Worm (Caenorhabditis elegans) whole organism, young adult: ENCODE data around the gene npax-1.

Source experiments
- B0019.2 ChIP-seq: fragments of 200-800 bp; sonication (Bioruptor generic); conservative IDR thresholded peaks from 2 replicates; pipeline ENCODE4 v1.3.6; 2022; ENCODE audit warnings: missing genetic modification reagents, missing genetic modification characterization, missing compliant biosample characterization
- B0035.1 ChIP-seq: sonication (generic microtip); optimal IDR thresholded peaks from 2 replicates; lab custom pipeline; 2016; ENCODE audit warnings: missing genetic modification characterization, mild to moderate bottlenecking, missing compliant biosample characterization, missing genotype, missing genetic modification reagents
- B0336.3 ChIP-seq: fragments of 200-800 bp; sonication (Bioruptor generic); IDR thresholded peaks from 2 replicates; pipeline ENCODE4 v1.3.6; 2022; ENCODE audit warnings: missing genetic modification characterization, missing compliant biosample characterization
- F10E7.11 ChIP-seq: sonication (generic microtip); optimal IDR thresholded peaks from 2 replicates; lab custom pipeline; 2017; ENCODE audit warnings: mild to moderate bottlenecking, missing genetic modification characterization, moderate library complexity, missing compliant biosample characterization
- F33H1.4 ChIP-seq: fragments of 200-800 bp; sonication (Bioruptor generic); IDR thresholded peaks from 2 replicates; pipeline ENCODE4 v1.3.6; 2022; ENCODE audit warnings: missing genetic modification reagents, missing genetic modification characterization, missing compliant biosample characterization
- F57C9.4 ChIP-seq: sonication (generic microtip); optimal IDR thresholded peaks from 2 replicates; lab custom pipeline; 2017; ENCODE audit warnings: mild to moderate bottlenecking, missing genetic modification characterization, missing compliant biosample characterization
- K11D2.4 ChIP-seq: fragments of 200-800 bp; sonication (Bioruptor generic); IDR thresholded peaks from 2 replicates; pipeline ENCODE4 v1.3.6; 2022; ENCODE audit warnings: missing genetic modification reagents, missing genetic modification characterization, missing compliant biosample characterization
- Y53G8AR.9 ChIP-seq: fragments of 200-800 bp; sonication (Bioruptor generic); conservative IDR thresholded peaks from 2 replicates; pipeline ENCODE4 v1.3.6; 2022; ENCODE audit warnings: missing genetic modification reagents, missing genetic modification characterization, missing compliant biosample characterization
- akir-1 ChIP-seq: fragments of 200-800 bp; sonication (Bioruptor generic); optimal IDR thresholded peaks from 2 replicates; lab custom pipeline; 2018; ENCODE audit warnings: mild to moderate bottlenecking, missing genetic modification characterization, moderate library complexity, missing compliant biosample characterization
- ama-1 ChIP-seq, 3 experiments: fragments of 150-350 bp in 1 of 3; sonication (generic microtip) in 2 of 3; optimal IDR thresholded peaks; 2 replicates each; lab custom pipeline; 2014 to 2018; ENCODE audit warnings: missing biosample characterization in 2 of 3, missing genetic modification characterization in 2 of 3, missing genetic modification reagents in 2 of 3
- aptf-3 ChIP-seq: fragments of 200-800 bp; sonication (Bioruptor generic); IDR thresholded peaks from 2 replicates; pipeline ENCODE4 v1.3.6; 2022; ENCODE audit warnings: missing genetic modification characterization, missing compliant biosample characterization
- athp-1 ChIP-seq: sonication (generic microtip); optimal IDR thresholded peaks from 2 replicates; lab custom pipeline; 2017; ENCODE audit warnings: mild to moderate bottlenecking, missing genetic modification characterization, missing compliant biosample characterization
- attf-3 ChIP-seq: fragments of 200-800 bp; sonication (Bioruptor generic); conservative IDR thresholded peaks from 2 replicates; pipeline ENCODE4 v1.3.6; 2022; ENCODE audit warnings: missing genetic modification reagents, missing genetic modification characterization, missing compliant biosample characterization
- attf-5 ChIP-seq: fragments of 200-800 bp; sonication (Bioruptor generic); optimal IDR thresholded peaks from 2 replicates; lab custom pipeline; 2018; ENCODE audit warnings: mild to moderate bottlenecking, missing genetic modification characterization, missing compliant biosample characterization
- bed-2 ChIP-seq: fragments of 200-800 bp; sonication (Bioruptor generic); IDR thresholded peaks from 2 replicates; pipeline ENCODE4 v1.3.6; 2022; ENCODE audit warnings: missing genetic modification reagents, missing genetic modification characterization, missing compliant biosample characterization
- cebp-2 ChIP-seq: fragments of 200-800 bp; sonication (Bioruptor generic); IDR thresholded peaks from 2 replicates; pipeline ENCODE4 v1.3.6; 2022; ENCODE audit warnings: missing genetic modification characterization, missing compliant biosample characterization
- chd-7 ChIP-seq: sonication (generic microtip); optimal IDR thresholded peaks from 2 replicates; lab custom pipeline; 2016; ENCODE audit warnings: mild to moderate bottlenecking, missing genetic modification characterization, moderate library complexity, missing compliant biosample characterization
- die-1 ChIP-seq: sonication (generic microtip); optimal IDR thresholded peaks from 2 replicates; lab custom pipeline; 2016; ENCODE audit warnings: missing genotype, mild to moderate bottlenecking, missing genetic modification characterization, missing compliant biosample characterization
- dpl-1 ChIP-seq: fragments of 150-350 bp; optimal IDR thresholded peaks from 2 replicates; lab custom pipeline; 2014; ENCODE audit warnings: missing biosample characterization, missing genetic modification reagents, missing genetic modification characterization
- efl-1 ChIP-seq: fragments of 150-350 bp; optimal IDR thresholded peaks from 2 replicates; lab custom pipeline; 2014; ENCODE audit warnings: missing biosample characterization, missing genetic modification reagents, missing genetic modification characterization
- egl-18 ChIP-seq: fragments of 200-800 bp; sonication (Bioruptor generic); IDR thresholded peaks from 2 replicates; pipeline ENCODE4 v1.3.6; 2022; ENCODE audit warnings: missing genetic modification reagents, missing genetic modification characterization, missing compliant biosample characterization
- egl-44 ChIP-seq: fragments of 200-800 bp; sonication (Bioruptor generic); IDR thresholded peaks from 2 replicates; pipeline ENCODE4 v1.3.6; 2022; ENCODE audit warnings: missing genetic modification reagents, missing genetic modification characterization, missing compliant biosample characterization
- hmg-1.2 ChIP-seq: fragments of 200-800 bp; sonication (Bioruptor generic); IDR thresholded peaks from 2 replicates; pipeline ENCODE4 v1.3.6; 2022; ENCODE audit warnings: missing genetic modification reagents, missing genetic modification characterization, missing compliant biosample characterization
- hsf-1 ChIP-seq: fragments of 200-800 bp; sonication (Bioruptor generic); IDR thresholded peaks from 2 replicates; pipeline ENCODE4 v1.3.6; 2022; ENCODE audit warnings: missing genetic modification reagents, missing genetic modification characterization, missing compliant biosample characterization
- let-526 ChIP-seq: fragments of 200-800 bp; sonication (Bioruptor generic); IDR thresholded peaks from 2 replicates; pipeline ENCODE4 v1.3.6; 2022; ENCODE audit warnings: missing genetic modification reagents, missing genetic modification characterization, missing compliant biosample characterization
- lin-26 ChIP-seq: fragments of 200-800 bp; sonication (Bioruptor generic); IDR thresholded peaks from 2 replicates; pipeline ENCODE4 v1.3.6; 2022; ENCODE audit warnings: missing genetic modification reagents, missing genetic modification characterization, missing compliant biosample characterization
- lsl-1 ChIP-seq: fragments of 200-800 bp; sonication (Bioruptor generic); optimal IDR thresholded peaks from 2 replicates; lab custom pipeline; 2018; ENCODE audit warnings: mild to moderate bottlenecking, missing genetic modification characterization, moderate library complexity, missing compliant biosample characterization
- lsy-27 ChIP-seq: sonication (generic microtip); optimal IDR thresholded peaks from 2 replicates; lab custom pipeline; 2017; ENCODE audit warnings: missing genetic modification characterization, mild to moderate bottlenecking, missing compliant biosample characterization, antibody characterized with exemption, missing genotype, borderline replicate concordance; ENCODE audit not compliant: insufficient read depth
- madf-10 ChIP-seq: sonication (generic microtip); optimal IDR thresholded peaks from 2 replicates; lab custom pipeline; 2016; ENCODE audit warnings: mild to moderate bottlenecking, missing genetic modification characterization, missing compliant biosample characterization
- madf-3 ChIP-seq: fragments of 200-800 bp; sonication (Bioruptor generic); IDR thresholded peaks from 2 replicates; pipeline ENCODE4 v1.3.6; 2022; ENCODE audit warnings: missing genetic modification reagents, missing genetic modification characterization, missing compliant biosample characterization
- mcd-1 ChIP-seq: fragments of 200-800 bp; sonication (Bioruptor generic); IDR thresholded peaks from 2 replicates; pipeline ENCODE4 v1.3.6; 2022; ENCODE audit warnings: missing genetic modification reagents, missing genetic modification characterization, missing compliant biosample characterization
- mxl-1 ChIP-seq: sonication (generic microtip); optimal IDR thresholded peaks from 2 replicates; lab custom pipeline; 2016; ENCODE audit warnings: missing genetic modification characterization, missing compliant biosample characterization
- nfya-2 ChIP-seq: fragments of 200-800 bp; sonication (Bioruptor generic); IDR thresholded peaks from 2 replicates; pipeline ENCODE4 v1.3.6; 2022; ENCODE audit warnings: missing genetic modification reagents, missing genetic modification characterization, missing compliant biosample characterization
- nfyb-1 ChIP-seq: fragments of 200-800 bp; sonication (Bioruptor generic); IDR thresholded peaks from 2 replicates; pipeline ENCODE4 v1.3.6; 2022; ENCODE audit warnings: missing genetic modification reagents, missing genetic modification characterization, missing compliant biosample characterization
- pbrm-1 ChIP-seq: fragments of 200-800 bp; sonication (Bioruptor generic); IDR thresholded peaks from 2 replicates; pipeline ENCODE4 v1.3.6; 2022; ENCODE audit warnings: missing genetic modification reagents, missing genetic modification characterization, missing compliant biosample characterization
- pha-4 ChIP-seq: fragments of 150-350 bp; sonication (generic microtip); optimal IDR thresholded peaks from 2 replicates; lab custom pipeline; 2014; ENCODE audit warnings: missing biosample characterization, missing genetic modification reagents, missing genetic modification characterization
- repo-1 ChIP-seq: sonication (generic microtip); optimal IDR thresholded peaks from 2 replicates; lab custom pipeline; 2017; ENCODE audit warnings: mild to moderate bottlenecking, missing genetic modification characterization, missing compliant biosample characterization
- sdz-38 ChIP-seq: sonication (generic microtip); optimal IDR thresholded peaks from 2 replicates; lab custom pipeline; 2016; ENCODE audit warnings: missing genotype, missing genetic modification characterization, missing compliant biosample characterization
- sea-2 ChIP-seq: fragments of 200-800 bp; sonication (Bioruptor generic); IDR thresholded peaks from 2 replicates; pipeline ENCODE4 v1.3.6; 2022; ENCODE audit warnings: missing genetic modification characterization, missing compliant biosample characterization
- sptf-2 ChIP-seq: fragments of 200-800 bp; sonication (Bioruptor generic); optimal IDR thresholded peaks from 2 replicates; lab custom pipeline; 2018; ENCODE audit warnings: mild to moderate bottlenecking, missing genetic modification characterization, missing compliant biosample characterization
- tbp1 ChIP-seq: fragments of 200-800 bp; sonication (Bioruptor generic); optimal IDR thresholded peaks from 2 replicates; lab custom pipeline; 2018; ENCODE audit warnings: mild to moderate bottlenecking, missing genetic modification characterization, missing compliant biosample characterization
- zim-3 ChIP-seq: sonication (generic microtip); optimal IDR thresholded peaks from 2 replicates; lab custom pipeline; 2017; ENCODE audit warnings: mild to moderate bottlenecking, missing genetic modification characterization, moderate library complexity, missing compliant biosample characterization
- ztf-26 ChIP-seq: sonication (generic microtip); optimal IDR thresholded peaks from 2 replicates; lab custom pipeline; 2017; ENCODE audit warnings: missing genetic modification characterization, missing compliant biosample characterization
- ztf-28 ChIP-seq: fragments of 200-800 bp; sonication (Bioruptor generic); IDR thresholded peaks from 2 replicates; pipeline ENCODE4 v1.3.6; 2022; ENCODE audit warnings: missing genetic modification reagents, missing genetic modification characterization, missing compliant biosample characterization

The npax-1 gene

ce11 chrII:7319471-7319870 lies 11.7 kb downstream of the npax-1 start (continued):
- TF ChIP-seq Y53G8AR.9 (GFP tag; lab: Robert Waterston, UW) (no peak), chd-7 (peak; percentile 78), bed-2 (GFP tag; lab: Robert Waterston, UW) (no peak), F57C9.4 (peak; percentile 19), athp-1 (tag; lab: Kevin White, UChicago) (peak; percentile 62), let-526 (no peak), sea-2 (GFP tag; lab: Robert Waterston, UW) (no peak), nfyb-1 (peak; percentile 51; the same call in 1 of the 2 replicates), attf-5 (GFP tag; lab: Kevin White, UChicago) (peak; percentile 42), F33H1.4 (no peak), K11D2.4 (GFP tag; lab: Robert Waterston, UW) (peak; percentile 71), sptf-2 (no peak), pbrm-1 (GFP tag; lab: Robert Waterston, UW) (peak; percentile 58; the same call in 1 of the 2 replicates), aptf-3 (0 out of 2 replicates have a peak, but pooled peaks have one; percentile 82), nfya-2 (GFP tag; lab: Robert Waterston, UW) (0 out of 2 replicates have a peak, but pooled peaks have one; percentile 38), sdz-38 (tag; lab: Kevin White, UChicago) (no peak), ama-1 (optimal IDR thresholded peaks at IDR 0.05; lab: Kevin White, UChicago) (no peak), ama-1 (GFP tag; optimal IDR thresholded peaks at IDR 0.05; lab: Kevin White, UChicago) (peak in 1 of 2 experiments; percentile 25), repo-1 (peak; percentile 67), B0035.1 (tag; lab: Kevin White, UChicago) (peak; percentile 18), attf-3 (no peak), akir-1 (GFP tag; lab: Kevin White, UChicago) (no peak), madf-3 (GFP tag; lab: Robert Waterston, UW) (0 out of 2 replicates have a peak, but pooled peaks have one; percentile 19), F10E7.11 (tag; lab: Kevin White, UChicago) (peak; percentile 74)

- TF ChIP-seq mcd-1 (GFP tag; lab: Robert Waterston, UW), result no peak
- TF ChIP-seq, all 124 proteins: peak for 0
Measured at ce11 chrII:7317468-7317867, 13.7 kb downstream of the npax-1 start, which contains the start of gene F21D12.2. F21D12.2 (plus strand) TSS chrII:7317768.

- TF ChIP-seq attf-5 (GFP tag; lab: Kevin White, UChicago) (no peak), lsl-1 (GFP tag; lab: Kevin White, UChicago) (no peak), hmg-1.2 (GFP tag; lab: Robert Waterston, UW) (no peak), dpl-1 (GFP tag; lab: Kevin White, UChicago) (no peak), hsf-1 (no peak), madf-3 (GFP tag; lab: Robert Waterston, UW) (no peak), cebp-2 (GFP tag; lab: Robert Waterston, UW) (no peak), lin-26 (GFP tag; lab: Robert Waterston, UW) (no peak), F10E7.11 (tag; lab: Kevin White, UChicago) (no peak), B0336.3 (GFP tag; lab: Robert Waterston, UW) (no peak), ztf-26 (no peak), B0019.2 (no peak), ama-1 (optimal IDR thresholded peaks at IDR 0.05; lab: Kevin White, UChicago) (no peak), ama-1 (GFP tag; optimal IDR thresholded peaks at IDR 0.05; lab: Kevin White, UChicago) (no peak)
Measured at ce11 chrII:7314083-7314482, 17.0 kb downstream of the npax-1 start, which contains the start of gene F45E12.6. F45E12.6 (minus strand) TSS chrII:7314183.

ce11 chrII:7310023-7310422 lies 21.1 kb downstream of the npax-1 start, which contains the start of the genes F45E12.5 and cnep-1:
F45E12.5 (minus strand) TSS chrII:7310115.
cnep-1 (plus strand) TSS chrII:7310348.
- TF ChIP-seq zim-3 (tag; lab: Kevin White, UChicago), result no peak
- TF ChIP-seq tbp1 (GFP tag; lab: Kevin White, UChicago), result no peak
- TF ChIP-seq die-1 (tag; lab: Kevin White, UChicago), result no peak
- TF ChIP-seq egl-18 (GFP tag; lab: Robert Waterston, UW), result no peak
- no peak for TF ChIP-seq mxl-1 (tag; lab: Kevin White, UChicago)
- no peak for TF ChIP-seq ama-1 (optimal IDR thresholded peaks at IDR 0.05; lab: Kevin White, UChicago)
- no peak for TF ChIP-seq ama-1 (GFP tag; optimal IDR thresholded peaks at IDR 0.05; lab: Kevin White, UChicago)
- no peak for TF ChIP-seq pha-4 (tag; lab: Kevin White, UChicago)
- TF ChIP-seq madf-10, result no peak
- TF ChIP-seq lsy-27 (tag; lab: Kevin White, UChicago), result no peak
- TF ChIP-seq Y53G8AR.9 (GFP tag; lab: Robert Waterston, UW), result no peak
- no peak for TF ChIP-seq efl-1
- TF ChIP-seq ztf-28 (GFP tag; lab: Robert Waterston, UW), result no peak
- no peak for TF ChIP-seq egl-44 (GFP tag; lab: Robert Waterston, UW)
- no peak for TF ChIP-seq chd-7
- TF ChIP-seq dpl-1 (GFP tag; lab: Kevin White, UChicago), result no peak
